Worm (Caenorhabditis elegans) whole organism, L3 larva: ENCODE data around the gene H24K24.2.

Experiments
- R02D3.7 ChIP-seq: fragments of 150-350 bp; optimal IDR thresholded peaks from 2 replicates; lab custom pipeline; 2014; ENCODE audit warnings: missing biosample characterization, missing genetic modification characterization
- ceh-16 ChIP-seq: sonication (generic microtip); optimal IDR thresholded peaks from 2 replicates; lab custom pipeline; 2017; ENCODE audit warnings: missing biosample characterization, missing genetic modification characterization
- ceh-28 ChIP-seq: fragments of 150-350 bp; optimal IDR thresholded peaks from 2 replicates; lab custom pipeline; 2014; ENCODE audit warnings: missing biosample characterization, missing genetic modification reagents, missing genetic modification characterization
- daf-12 ChIP-seq: fragments of 150-350 bp; optimal IDR thresholded peaks from 2 replicates; lab custom pipeline; 2014; ENCODE audit warnings: missing biosample characterization, missing genetic modification reagents, missing genetic modification characterization
- egl-27 ChIP-seq: sonication (generic microtip); optimal IDR thresholded peaks from 4 replicates; lab custom pipeline; 2017; ENCODE audit warnings: missing biosample characterization, missing genetic modification reagents, missing genetic modification characterization
- elt-1 ChIP-seq: fragments of 150-350 bp; optimal IDR thresholded peaks from 2 replicates; lab custom pipeline; 2014; ENCODE audit warnings: missing biosample characterization, missing genetic modification characterization
- elt-2 ChIP-seq: sonication (generic microtip); optimal IDR thresholded peaks from 2 replicates; lab custom pipeline; 2016; ENCODE audit warnings: missing genetic modification reagents, mild to moderate bottlenecking, missing genetic modification characterization, missing compliant biosample characterization
- elt-3 ChIP-seq, 3 experiments: fragments of 150-350 bp in 1 of 3; sonication (generic microtip) in 2 of 3; optimal IDR thresholded peaks; 2 replicates in 2 of 3; 4 replicates in 1 of 3; lab custom pipeline; 2014 to 2017; ENCODE audit warnings: missing biosample characterization in 3 of 3, missing genetic modification characterization in 3 of 3
- eor-1 ChIP-seq, 2 experiments: fragments of 150-350 bp; optimal IDR thresholded peaks; 2 replicates each; lab custom pipeline; 2014 to 2018; ENCODE audit warnings: missing biosample characterization in 2 of 2, missing genetic modification characterization in 2 of 2
- fkh-10 ChIP-seq: sonication (generic microtip); optimal IDR thresholded peaks from 2 replicates; lab custom pipeline; 2017; ENCODE audit warnings: missing biosample characterization, missing genetic modification reagents, missing genetic modification characterization
- fkh-2 ChIP-seq: fragments of 150-350 bp; optimal IDR thresholded peaks from 2 replicates; lab custom pipeline; 2014; ENCODE audit warnings: missing biosample characterization, missing genetic modification reagents, missing genetic modification characterization
- jun-1 ChIP-seq: fragments of 150-350 bp; optimal IDR thresholded peaks from 2 replicates; lab custom pipeline; 2014; ENCODE audit warnings: missing biosample characterization, missing genetic modification reagents, missing genetic modification characterization
- lin-15B ChIP-seq: fragments of 150-350 bp; optimal IDR thresholded peaks from 2 replicates; lab custom pipeline; 2014; ENCODE audit warnings: missing biosample characterization, missing genetic modification characterization
- lin-39 ChIP-seq: fragments of 150-350 bp; optimal IDR thresholded peaks from 2 replicates; lab custom pipeline; 2018; ENCODE audit warnings: missing biosample characterization, missing genetic modification reagents, missing genetic modification characterization
- mdl-1 ChIP-seq: fragments of 150-350 bp; optimal IDR thresholded peaks from 2 replicates; lab custom pipeline; 2014; ENCODE audit warnings: missing biosample characterization, missing genetic modification characterization
- nfya-1 ChIP-seq: sonication (generic microtip); optimal IDR thresholded peaks from 2 replicates; lab custom pipeline; 2017; ENCODE audit warnings: missing genetic modification characterization, mild to moderate bottlenecking, missing compliant biosample characterization, antibody characterized with exemption, moderate library complexity; ENCODE audit not compliant: insufficient read depth
- nhr-12 ChIP-seq: fragments of 150-350 bp; optimal IDR thresholded peaks from 2 replicates; lab custom pipeline; 2014; ENCODE audit warnings: missing biosample characterization, missing genetic modification characterization
- nhr-25 ChIP-seq: sonication (generic microtip); optimal IDR thresholded peaks from 2 replicates; lab custom pipeline; 2017; ENCODE audit warnings: missing biosample characterization, missing genetic modification characterization
- nhr-28 ChIP-seq: fragments of 150-350 bp; optimal IDR thresholded peaks from 2 replicates; lab custom pipeline; 2014; ENCODE audit warnings: missing biosample characterization, missing genetic modification characterization
- nhr-43 ChIP-seq: sonication (generic microtip); optimal IDR thresholded peaks from 2 replicates; lab custom pipeline; 2016; ENCODE audit warnings: mild to moderate bottlenecking, missing genetic modification characterization, missing compliant biosample characterization; ENCODE audit not compliant: poor library complexity, severe bottlenecking
- nhr-67 ChIP-seq: fragments of 150-350 bp; optimal IDR thresholded peaks from 2 replicates; lab custom pipeline; 2014; ENCODE audit warnings: missing biosample characterization, missing genetic modification characterization
- pha-4 ChIP-seq: fragments of 150-350 bp; optimal IDR thresholded peaks from 2 replicates; lab custom pipeline; 2014; ENCODE audit warnings: missing biosample characterization, missing genetic modification reagents, missing genetic modification characterization
- pqm-1 ChIP-seq: fragments of 150-350 bp; optimal IDR thresholded peaks from 2 replicates; lab custom pipeline; 2017; ENCODE audit warnings: missing biosample characterization, missing genetic modification characterization, inconsistent platforms
- sea-2 ChIP-seq: fragments of 150-350 bp; sonication (generic microtip); optimal IDR thresholded peaks from 4 replicates; lab custom pipeline; 2014; ENCODE audit warnings: missing biosample characterization, missing genetic modification reagents, missing genetic modification characterization
- snpc-4 ChIP-seq: fragments of 150-350 bp; optimal IDR thresholded peaks from 2 replicates; lab custom pipeline; 2014; ENCODE audit warnings: missing biosample characterization, missing genetic modification characterization
- tbx-2 ChIP-seq: sonication (generic microtip); optimal IDR thresholded peaks from 2 replicates; lab custom pipeline; 2016; ENCODE audit warnings: mild to moderate bottlenecking, missing genetic modification characterization, missing compliant biosample characterization
- unc-39 ChIP-seq: sonication (generic microtip); optimal IDR thresholded peaks from 4 replicates; lab custom pipeline; 2017; ENCODE audit warnings: missing biosample characterization, missing genetic modification characterization
- unc-62 ChIP-seq: fragments of 150-350 bp; sonication (generic microtip); optimal IDR thresholded peaks from 4 replicates; lab custom pipeline; 2014; ENCODE audit warnings: missing biosample characterization, missing genetic modification reagents, missing genetic modification characterization
- zag-1 ChIP-seq: fragments of 150-350 bp; optimal IDR thresholded peaks from 2 replicates; lab custom pipeline; 2014; ENCODE audit warnings: missing biosample characterization, missing genetic modification characterization
- ztf-11 ChIP-seq: fragments of 150-350 bp; optimal IDR thresholded peaks from 2 replicates; lab custom pipeline; 2014; ENCODE audit warnings: missing biosample characterization, missing genetic modification characterization
- ztf-4 ChIP-seq: fragments of 150-350 bp; optimal IDR thresholded peaks from 2 replicates; lab custom pipeline; 2014; ENCODE audit warnings: missing biosample characterization, missing genetic modification characterization

H24K24.2 gene

DNA sequence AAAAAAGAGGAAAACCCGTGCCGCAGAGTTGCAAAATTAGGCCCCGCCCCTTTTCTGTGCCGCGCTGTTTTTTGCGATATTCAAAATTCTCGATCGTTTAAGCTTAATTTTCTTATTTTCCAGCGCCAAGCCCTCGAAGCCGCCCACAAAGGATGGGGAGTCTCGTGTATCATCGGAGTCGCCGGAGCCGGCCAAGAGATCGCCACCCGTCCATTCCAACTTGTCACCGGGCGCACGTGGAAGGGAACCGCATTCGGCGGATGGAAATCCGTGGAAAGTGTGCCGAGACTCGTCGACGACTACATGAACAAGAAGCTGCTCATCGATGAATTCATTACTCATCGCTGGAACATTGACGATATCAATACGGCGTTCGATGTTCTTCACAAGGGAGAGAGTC is 1.9 kb upstream of the H24K24.2 start:
- TF ChIP-seq R02D3.7 (tag; lab: Kevin White, UChicago) (no peak), nhr-12 (tag; lab: Kevin White, UChicago) (no peak), elt-1 (tag; lab: Kevin White, UChicago) (no peak), snpc-4 (tag; lab: Kevin White, UChicago) (no peak), nhr-25 (tag; lab: Kevin White, UChicago) (no peak)

DNA sequence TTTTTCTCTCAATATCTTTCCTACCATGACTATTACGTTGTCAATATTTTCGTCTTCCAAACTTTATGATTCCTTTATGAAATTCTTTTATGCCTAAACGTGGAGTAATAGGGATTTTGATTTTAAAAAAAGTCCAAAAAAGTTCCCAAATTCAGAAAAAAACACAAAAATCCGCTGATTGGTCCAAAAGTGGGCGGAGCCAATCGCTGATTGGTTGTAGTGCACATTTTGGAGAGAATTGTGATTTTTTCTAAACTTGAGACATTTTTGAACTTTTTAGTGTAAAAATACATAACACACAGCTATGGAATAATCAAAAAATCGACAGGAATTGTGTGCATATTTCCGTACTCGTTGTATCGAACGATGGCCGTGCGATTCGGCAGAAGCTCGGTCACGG is 21.8 kb downstream of the H24K24.2 start:
- no peak for TF ChIP-seq pqm-1
- no peak for TF ChIP-seq ceh-16 (tag; lab: Kevin White, UChicago)
- TF ChIP-seq pha-4 (tag; lab: Kevin White, UChicago), result no peak
- no peak for TF ChIP-seq fkh-10
- peak; percentile 79 for TF ChIP-seq nfya-1 (tag; lab: Kevin White, UChicago)
- TF ChIP-seq elt-3 (tag; optimal IDR thresholded peaks at IDR 0.05; lab: Kevin White, UChicago), result no peak

DNA sequence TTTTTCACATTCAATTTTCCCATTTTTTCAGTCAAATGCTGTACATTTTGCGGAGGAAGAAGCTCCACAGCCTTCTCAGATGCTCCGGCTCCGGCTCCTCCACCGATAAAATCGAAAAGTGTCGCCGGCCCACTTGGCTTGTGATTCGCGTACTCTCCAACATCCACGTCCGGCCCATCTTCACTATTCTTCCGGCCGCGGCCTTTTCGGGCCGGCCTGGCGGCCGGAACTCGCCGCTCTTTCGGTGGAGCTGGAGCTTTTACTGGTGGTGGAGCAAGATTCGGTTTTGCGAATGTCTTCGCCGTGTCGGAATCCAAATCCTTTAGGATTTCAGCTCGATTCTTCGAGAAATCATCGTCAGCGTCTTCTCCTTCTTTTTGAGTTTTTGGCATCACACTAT is 25.0 kb downstream of the H24K24.2 start:
- TF ChIP-seq eor-1 (tag; optimal IDR thresholded peaks at IDR 0.05; lab: Kevin White, UChicago), result no peak
- TF ChIP-seq nfya-1 (tag; lab: Kevin White, UChicago), result no peak
- TF ChIP-seq unc-39, result no peak
- no peak for TF ChIP-seq snpc-4 (tag; lab: Kevin White, UChicago)
- no peak for TF ChIP-seq zag-1

DNA sequence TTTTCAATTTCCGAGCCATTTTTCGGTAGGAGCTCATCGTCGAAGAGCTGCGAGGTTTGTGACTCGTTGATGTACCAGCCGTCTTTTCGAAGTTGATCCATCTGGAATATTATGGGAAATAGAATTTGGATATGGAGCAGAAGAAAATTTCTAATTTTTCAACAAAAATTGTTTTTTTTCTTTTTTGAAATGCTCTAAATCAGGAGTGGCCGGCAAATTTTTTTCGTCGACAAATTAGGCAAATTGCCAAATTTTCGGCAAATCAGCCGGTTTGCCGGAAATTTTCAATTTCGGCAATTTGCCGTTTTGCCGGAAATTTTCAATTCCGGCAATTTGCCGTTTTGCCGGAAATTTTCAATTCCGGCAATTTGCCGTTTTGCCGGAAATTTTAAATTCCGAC is 27.6 kb downstream of the H24K24.2 start, which contains the start of gene Y50D4C.3:
TSS of gene Y50D4C.3 (minus strand) at position 101 of the 400 bp plus-strand sequence.
- TF ChIP-seq ztf-11 (tag; lab: Kevin White, UChicago), result no peak
- no peak for TF ChIP-seq nhr-43 (tag; lab: Kevin White, UChicago)
- no peak for TF ChIP-seq ceh-16 (tag; lab: Kevin White, UChicago)
- no peak for TF ChIP-seq nfya-1 (tag; lab: Kevin White, UChicago)
- no peak for TF ChIP-seq nhr-28 (tag; lab: Kevin White, UChicago)
- no peak for TF ChIP-seq nhr-12 (tag; lab: Kevin White, UChicago)
- TF ChIP-seq elt-2 (tag; lab: Kevin White, UChicago), result no peak
- TF ChIP-seq fkh-2, result no peak
- no peak for TF ChIP-seq tbx-2 (tag; lab: Kevin White, UChicago)
- TF ChIP-seq nhr-67 (tag; lab: Kevin White, UChicago), result no peak

DNA sequence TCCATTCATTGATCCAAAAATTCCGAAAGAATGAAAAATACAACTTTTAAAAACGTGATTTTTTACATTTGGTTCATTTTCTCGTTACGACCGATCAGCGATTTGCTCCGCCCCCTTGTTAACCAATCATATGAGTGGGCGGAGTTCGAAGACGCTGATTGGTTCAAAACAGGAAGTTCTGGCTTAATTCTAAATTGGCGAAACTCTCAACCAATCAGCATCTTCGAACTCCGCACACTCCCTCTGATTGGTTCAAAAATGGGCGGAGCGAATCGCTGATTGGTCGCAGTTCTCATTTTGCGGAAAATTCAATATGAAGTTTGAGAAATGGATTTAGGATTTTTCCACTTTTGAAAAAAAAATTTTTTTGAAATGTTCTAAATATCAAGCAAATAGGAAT is 28.2 kb downstream of the H24K24.2 start:
- TF ChIP-seq elt-3 (tag; optimal IDR thresholded peaks at IDR 0.05; lab: Kevin White, UChicago) (no peak), lin-15B (tag; lab: Kevin White, UChicago) (no peak), egl-27 (tag; lab: Kevin White, UChicago) (no peak), unc-62 (GFP tag; lab: Kevin White, UChicago) (no peak), nfya-1 (tag; lab: Kevin White, UChicago) (peak; percentile 84), elt-1 (tag; lab: Kevin White, UChicago) (no peak)

DNA sequence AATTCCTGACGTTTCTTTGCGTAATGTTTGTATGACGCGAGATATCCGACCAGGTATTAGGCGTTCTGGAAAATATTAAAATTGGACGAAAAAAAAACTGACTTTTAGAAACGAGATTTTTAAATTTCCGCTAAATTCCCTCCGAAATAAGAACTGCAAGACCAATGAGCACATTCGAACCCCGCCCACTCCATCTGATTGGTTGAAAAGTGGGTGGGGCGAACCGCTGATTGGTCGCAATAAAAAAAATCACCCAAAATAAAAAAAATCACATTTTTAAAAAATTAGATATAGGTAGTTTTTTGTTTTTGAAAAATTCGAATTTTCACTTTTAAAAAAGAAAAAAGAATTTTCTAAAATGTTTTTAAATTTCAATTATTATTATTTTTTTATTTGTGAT is 31.5 kb downstream of the H24K24.2 start:
- TF ChIP-seq ztf-4 (tag; lab: Kevin White, UChicago) (no peak), nfya-1 (tag; lab: Kevin White, UChicago) (peak; percentile 87)

DNA sequence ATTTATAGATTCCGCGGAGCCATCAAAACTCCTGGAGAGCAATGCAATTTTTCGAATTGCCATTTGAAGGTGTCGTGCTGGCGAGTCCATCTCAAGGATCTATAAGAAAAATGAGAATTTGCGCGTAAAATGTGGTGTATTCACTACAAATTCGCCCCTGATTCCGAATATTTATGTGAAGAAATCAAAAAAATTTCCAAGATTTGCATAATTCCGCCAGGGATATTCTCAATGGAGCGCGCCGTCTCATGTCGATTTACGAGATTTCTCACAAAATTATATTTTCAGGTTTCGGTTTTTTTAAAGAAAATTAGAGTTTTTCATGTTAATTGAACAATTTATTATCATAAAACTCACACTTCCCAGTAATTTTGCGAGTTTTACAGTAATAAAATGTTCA is 32.2 kb downstream of the H24K24.2 start, which contains the start of gene Y50D4C.6:
TSS of gene Y50D4C.6 (minus strand) at position 101 of the 400 bp plus-strand sequence.
- no peak for TF ChIP-seq nhr-12 (tag; lab: Kevin White, UChicago)
- TF ChIP-seq egl-27 (tag; lab: Kevin White, UChicago), result no peak
- TF ChIP-seq unc-62 (GFP tag; lab: Kevin White, UChicago), result no peak
- TF ChIP-seq mdl-1 (tag; lab: Kevin White, UChicago), result no peak
- TF ChIP-seq sea-2 (GFP tag; lab: Kevin White, UChicago), result no peak
- TF ChIP-seq fkh-10, result no peak
- no peak for TF ChIP-seq ceh-28
- no peak for TF ChIP-seq lin-39 (tag; lab: Kevin White, UChicago)
- TF ChIP-seq pha-4 (tag; lab: Kevin White, UChicago), result no peak
- no peak for TF ChIP-seq unc-39
- no peak for TF ChIP-seq daf-12 (tag; lab: Kevin White, UChicago)
- no peak for TF ChIP-seq jun-1
